Worm (Caenorhabditis elegans) whole organism, L3 larva: ENCODE data around the gene F15B10.3.

ENCODE experiments used
- aly-2 ChIP-seq: fragments of 150-350 bp; optimal IDR thresholded peaks from 2 replicates; lab custom pipeline; 2014; ENCODE audit warnings: missing biosample characterization, missing genetic modification characterization
- ama-1 ChIP-seq: fragments of 150-350 bp; optimal IDR thresholded peaks from 2 replicates; lab custom pipeline; 2018
- ceh-82 ChIP-seq: fragments of 150-350 bp; optimal IDR thresholded peaks from 2 replicates; lab custom pipeline; 2014; ENCODE audit warnings: missing biosample characterization, missing genetic modification characterization
- elt-3 ChIP-seq, 3 experiments: fragments of 150-350 bp in 1 of 3; sonication (generic microtip) in 2 of 3; optimal IDR thresholded peaks; 2 replicates in 2 of 3; 4 replicates in 1 of 3; lab custom pipeline; 2014 to 2017; ENCODE audit warnings: missing biosample characterization in 3 of 3, missing genetic modification characterization in 3 of 3
- fkh-10 ChIP-seq: sonication (generic microtip); optimal IDR thresholded peaks from 2 replicates; lab custom pipeline; 2017; ENCODE audit warnings: missing biosample characterization, missing genetic modification reagents, missing genetic modification characterization
- nhr-28 ChIP-seq: fragments of 150-350 bp; optimal IDR thresholded peaks from 2 replicates; lab custom pipeline; 2014; ENCODE audit warnings: missing biosample characterization, missing genetic modification characterization
- nhr-76 ChIP-seq: fragments of 150-350 bp; sonication (generic microtip); optimal IDR thresholded peaks from 5 replicates; lab custom pipeline; 2014; ENCODE audit warnings: missing biosample characterization, missing genetic modification characterization
- snpc-4 ChIP-seq: fragments of 150-350 bp; optimal IDR thresholded peaks from 2 replicates; lab custom pipeline; 2014; ENCODE audit warnings: missing biosample characterization, missing genetic modification characterization
- unc-62 ChIP-seq: fragments of 150-350 bp; sonication (generic microtip); optimal IDR thresholded peaks from 4 replicates; lab custom pipeline; 2014; ENCODE audit warnings: missing biosample characterization, missing genetic modification reagents, missing genetic modification characterization
- zag-1 ChIP-seq: fragments of 150-350 bp; optimal IDR thresholded peaks from 2 replicates; lab custom pipeline; 2014; ENCODE audit warnings: missing biosample characterization, missing genetic modification characterization

ce11 chrIV:6576728-6577101, 25.8 kb upstream of the F15B10.3 start:
- TF ChIP-seq snpc-4 (tag; lab: Kevin White, UChicago) (no peak), nhr-28 (no peak), fkh-10 (GFP tag; lab: Kevin White, UChicago) (no peak), elt-3 (tag; optimal IDR thresholded peaks at IDR 0.05; lab: Kevin White, UChicago) (no peak), aly-2 (no peak), ceh-82 (tag; lab: Kevin White, UChicago) (no peak), unc-62 (GFP tag; lab: Kevin White, UChicago) (no peak), ama-1 (no peak), zag-1 (tag; lab: Kevin White, UChicago) (no peak), nhr-76 (tag; lab: Kevin White, UChicago) (no peak)
